Worm (Caenorhabditis elegans): ENCODE results near the gene F32D8.1.

ce11 chrV:10832862-10833261 is 47.8 kb upstream of the F32D8.1 start:
- no peak for TF ChIP-seq flt-1 (GFP tag; IDR thresholded peaks at IDR 0.05)
- TF ChIP-seq ref-1 (GFP tag; conservative IDR thresholded peaks at IDR 0.05) = no peak
- no peak for TF ChIP-seq ztf-23 (GFP tag; IDR thresholded peaks at IDR 0.05)

All from whole organism, midembryonic.